Worm (Caenorhabditis elegans) whole organism, young adult: ENCODE measurements around the gene F20D6.2.
A peak's percentile ranks its signal among the peaks of the same experiment; 100 is the strongest.

Source experiments
- B0035.1 ChIP-seq: sonication (generic microtip); optimal IDR thresholded peaks from 2 replicates; lab custom pipeline; 2016; ENCODE audit warnings: missing genetic modification characterization, mild to moderate bottlenecking, missing compliant biosample characterization, missing genotype, missing genetic modification reagents
- F39B2.1 ChIP-seq: fragments of 200-800 bp; sonication (Bioruptor generic); IDR thresholded peaks from 2 replicates; pipeline ENCODE4 v1.3.6; 2022; ENCODE audit warnings: missing genetic modification reagents, missing genetic modification characterization, missing compliant biosample characterization
- T26A5.8 ChIP-seq: sonication (generic microtip); optimal IDR thresholded peaks from 2 replicates; lab custom pipeline; 2016; ENCODE audit warnings: missing genetic modification characterization, missing compliant biosample characterization
- Y53F4B.3 ChIP-seq: fragments of 200-800 bp; sonication (Bioruptor generic); IDR thresholded peaks from 2 replicates; pipeline ENCODE4 v1.3.6; 2022; ENCODE audit warnings: missing genetic modification reagents, missing genetic modification characterization, missing compliant biosample characterization
- Y53G8AR.9 ChIP-seq: fragments of 200-800 bp; sonication (Bioruptor generic); conservative IDR thresholded peaks from 2 replicates; pipeline ENCODE4 v1.3.6; 2022; ENCODE audit warnings: missing genetic modification reagents, missing genetic modification characterization, missing compliant biosample characterization
- Y56A3A.18 ChIP-seq: fragments of 200-800 bp; sonication (Bioruptor generic); IDR thresholded peaks from 2 replicates; pipeline ENCODE4 v1.3.6; 2022; ENCODE audit warnings: missing genetic modification reagents, missing genetic modification characterization, missing compliant biosample characterization
- Y79H2A.3 ChIP-seq: fragments of 200-800 bp; sonication (Bioruptor generic); conservative IDR thresholded peaks from 2 replicates; pipeline ENCODE4 v1.3.6; 2022; ENCODE audit warnings: missing genetic modification reagents, missing genetic modification characterization, missing compliant biosample characterization
- Y95B8A.8 ChIP-seq: fragments of 200-800 bp; sonication (Bioruptor generic); IDR thresholded peaks from 2 replicates; pipeline ENCODE4 v1.3.6; 2022; ENCODE audit warnings: missing genetic modification reagents, missing genetic modification characterization, missing compliant biosample characterization
- ZK185.1 ChIP-seq: sonication (generic microtip); optimal IDR thresholded peaks from 2 replicates; lab custom pipeline; 2016; ENCODE audit warnings: mild to moderate bottlenecking, missing genetic modification characterization, missing compliant biosample characterization; ENCODE audit not compliant: poor library complexity, severe bottlenecking
- akir-1 ChIP-seq: fragments of 200-800 bp; sonication (Bioruptor generic); optimal IDR thresholded peaks from 2 replicates; lab custom pipeline; 2018; ENCODE audit warnings: mild to moderate bottlenecking, missing genetic modification characterization, moderate library complexity, missing compliant biosample characterization
- ama-1 ChIP-seq, 3 experiments: fragments of 150-350 bp in 1 of 3; sonication (generic microtip) in 2 of 3; optimal IDR thresholded peaks; 2 replicates each; lab custom pipeline; 2014 to 2018; ENCODE audit warnings: missing biosample characterization in 2 of 3, missing genetic modification characterization in 2 of 3, missing genetic modification reagents in 2 of 3
- aptf-3 ChIP-seq: fragments of 200-800 bp; sonication (Bioruptor generic); IDR thresholded peaks from 2 replicates; pipeline ENCODE4 v1.3.6; 2022; ENCODE audit warnings: missing genetic modification characterization, missing compliant biosample characterization
- atf-7 ChIP-seq: sonication (generic microtip); optimal IDR thresholded peaks from 2 replicates; lab custom pipeline; 2017; ENCODE audit warnings: mild to moderate bottlenecking, missing genetic modification characterization, missing compliant biosample characterization
- attf-5 ChIP-seq: fragments of 200-800 bp; sonication (Bioruptor generic); optimal IDR thresholded peaks from 2 replicates; lab custom pipeline; 2018; ENCODE audit warnings: mild to moderate bottlenecking, missing genetic modification characterization, missing compliant biosample characterization
- attf-6 ChIP-seq: fragments of 200-800 bp; sonication (Bioruptor generic); IDR thresholded peaks from 2 replicates; pipeline ENCODE4 v1.3.6; 2022; ENCODE audit warnings: missing genetic modification reagents, missing genetic modification characterization, missing compliant biosample characterization
- bed-1 ChIP-seq: fragments of 200-800 bp; sonication (Bioruptor generic); IDR thresholded peaks from 2 replicates; pipeline ENCODE4 v1.3.6; 2022; ENCODE audit warnings: missing genetic modification reagents, missing genetic modification characterization, missing compliant biosample characterization
- ccch-3 ChIP-seq: fragments of 200-800 bp; sonication (Bioruptor generic); optimal IDR thresholded peaks from 2 replicates; lab custom pipeline; 2018; ENCODE audit warnings: mild to moderate bottlenecking, missing genetic modification characterization, missing compliant biosample characterization
- ceh-100 ChIP-seq: fragments of 200-800 bp; sonication (Bioruptor generic); IDR thresholded peaks from 2 replicates; pipeline ENCODE4 v1.3.6; 2022; ENCODE audit warnings: missing genetic modification reagents, missing genetic modification characterization, missing compliant biosample characterization
- ceh-40 ChIP-seq: fragments of 200-800 bp; sonication (Bioruptor generic); IDR thresholded peaks from 2 replicates; pipeline ENCODE4 v1.3.6; 2022; ENCODE audit warnings: missing genetic modification characterization, missing compliant biosample characterization
- ceh-79 ChIP-seq: sonication (generic microtip); optimal IDR thresholded peaks from 2 replicates; lab custom pipeline; 2017; ENCODE audit warnings: mild to moderate bottlenecking, missing genetic modification characterization, missing compliant biosample characterization
- dpl-1 ChIP-seq: fragments of 150-350 bp; optimal IDR thresholded peaks from 2 replicates; lab custom pipeline; 2014; ENCODE audit warnings: missing biosample characterization, missing genetic modification reagents, missing genetic modification characterization
- efl-1 ChIP-seq: fragments of 150-350 bp; optimal IDR thresholded peaks from 2 replicates; lab custom pipeline; 2014; ENCODE audit warnings: missing biosample characterization, missing genetic modification reagents, missing genetic modification characterization
- egl-44 ChIP-seq: fragments of 200-800 bp; sonication (Bioruptor generic); IDR thresholded peaks from 2 replicates; pipeline ENCODE4 v1.3.6; 2022; ENCODE audit warnings: missing genetic modification reagents, missing genetic modification characterization, missing compliant biosample characterization
- egrh-3 ChIP-seq: fragments of 200-800 bp; sonication (Bioruptor generic); IDR thresholded peaks from 2 replicates; pipeline ENCODE4 v1.3.6; 2022; ENCODE audit warnings: missing genetic modification reagents, missing genetic modification characterization, missing compliant biosample characterization
- ekl-4 ChIP-seq: fragments of 200-800 bp; sonication (Bioruptor generic); IDR thresholded peaks from 2 replicates; pipeline ENCODE4 v1.3.6; 2022; ENCODE audit warnings: missing genetic modification reagents, missing genetic modification characterization, missing compliant biosample characterization
- gei-17 ChIP-seq: fragments of 200-800 bp; sonication (Bioruptor generic); optimal IDR thresholded peaks from 2 replicates; lab custom pipeline; 2018; ENCODE audit warnings: mild to moderate bottlenecking, missing genetic modification characterization, missing compliant biosample characterization
- hmg-20 ChIP-seq: fragments of 200-800 bp; sonication (Bioruptor generic); IDR thresholded peaks from 2 replicates; pipeline ENCODE4 v1.3.6; 2022; ENCODE audit warnings: missing genetic modification reagents, missing genetic modification characterization, missing compliant biosample characterization
- lag-1 ChIP-seq: fragments of 200-800 bp; sonication (Bioruptor generic); IDR thresholded peaks from 2 replicates; pipeline ENCODE4 v1.3.6; 2022; ENCODE audit warnings: missing genetic modification reagents, missing genetic modification characterization, missing compliant biosample characterization
- let-607 ChIP-seq, 2 experiments: fragments of 200-800 bp in 1 of 2; sonication (Bioruptor generic) in 1 of 2; sonication (generic microtip) in 1 of 2; optimal IDR thresholded peaks; 2 replicates each; lab custom pipeline; 2016 to 2018; ENCODE audit warnings: mild to moderate bottlenecking in 2 of 2, missing compliant biosample characterization in 2 of 2, missing genetic modification characterization in 2 of 2, moderate library complexity in 2 of 2, missing genotype in 1 of 2
- madf-6 ChIP-seq: fragments of 200-800 bp; sonication (Bioruptor generic); IDR thresholded peaks from 2 replicates; pipeline ENCODE4 v1.3.6; 2022; ENCODE audit warnings: missing genetic modification reagents, missing genetic modification characterization, missing compliant biosample characterization
- mes-4 ChIP-seq: sonication (generic microtip); optimal IDR thresholded peaks from 2 replicates; lab custom pipeline; 2016; ENCODE audit warnings: missing genotype, missing genetic modification characterization, missing compliant biosample characterization
- nfya-1 ChIP-seq: sonication (generic microtip); optimal IDR thresholded peaks from 2 replicates; lab custom pipeline; 2017; ENCODE audit warnings: antibody characterized with exemption, missing compliant biosample characterization, missing genetic modification characterization, borderline replicate concordance; ENCODE audit not compliant: insufficient read depth
- nfyb-1 ChIP-seq: fragments of 200-800 bp; sonication (Bioruptor generic); IDR thresholded peaks from 2 replicates; pipeline ENCODE4 v1.3.6; 2022; ENCODE audit warnings: missing genetic modification reagents, missing genetic modification characterization, missing compliant biosample characterization
- nhr-179 ChIP-seq: sonication (generic microtip); optimal IDR thresholded peaks from 2 replicates; lab custom pipeline; 2016; ENCODE audit warnings: mild to moderate bottlenecking, missing genetic modification characterization, missing compliant biosample characterization
- nhr-27 ChIP-seq: fragments of 200-800 bp; sonication (Bioruptor generic); optimal IDR thresholded peaks from 2 replicates; lab custom pipeline; 2018; ENCODE audit warnings: mild to moderate bottlenecking, missing genetic modification characterization, moderate library complexity, missing compliant biosample characterization
- nhr-80 ChIP-seq: sonication (generic microtip); optimal IDR thresholded peaks from 2 replicates; lab custom pipeline; 2016; ENCODE audit warnings: missing genetic modification characterization, missing compliant biosample characterization
- nhr-90 ChIP-seq: sonication (generic microtip); optimal IDR thresholded peaks from 2 replicates; lab custom pipeline; 2016; ENCODE audit warnings: missing genotype, mild to moderate bottlenecking, missing genetic modification characterization, missing compliant biosample characterization
- rcor-1 ChIP-seq: fragments of 200-800 bp; sonication (Bioruptor generic); IDR thresholded peaks from 2 replicates; pipeline ENCODE4 v1.3.6; 2022; ENCODE audit warnings: missing genetic modification reagents, missing genetic modification characterization, missing compliant biosample characterization
- snpc-1.1 ChIP-seq: sonication (generic microtip); optimal IDR thresholded peaks from 2 replicates; lab custom pipeline; 2017; ENCODE audit warnings: missing genetic modification characterization, mild to moderate bottlenecking, missing compliant biosample characterization, antibody characterized with exemption, moderate library complexity, missing genotype, missing genetic modification reagents; ENCODE audit not compliant: insufficient read depth
- tbp1 ChIP-seq: fragments of 200-800 bp; sonication (Bioruptor generic); optimal IDR thresholded peaks from 2 replicates; lab custom pipeline; 2018; ENCODE audit warnings: mild to moderate bottlenecking, missing genetic modification characterization, missing compliant biosample characterization
- unc-130 ChIP-seq: sonication (generic microtip); optimal IDR thresholded peaks from 2 replicates; lab custom pipeline; 2016; ENCODE audit warnings: missing genetic modification reagents, missing genetic modification characterization, missing compliant biosample characterization
- unc-62 ChIP-seq: fragments of 150-350 bp; optimal IDR thresholded peaks from 2 replicates; lab custom pipeline; 2014; ENCODE audit warnings: missing biosample characterization, missing genetic modification reagents, missing genetic modification characterization
- zim-3 ChIP-seq: sonication (generic microtip); optimal IDR thresholded peaks from 2 replicates; lab custom pipeline; 2017; ENCODE audit warnings: mild to moderate bottlenecking, missing genetic modification characterization, moderate library complexity, missing compliant biosample characterization
- ztf-18 ChIP-seq: sonication (generic microtip); optimal IDR thresholded peaks from 2 replicates; lab custom pipeline; 2016; ENCODE audit warnings: missing genotype, mild to moderate bottlenecking, missing genetic modification characterization, missing compliant biosample characterization
- ztf-25 ChIP-seq: fragments of 200-800 bp; sonication (Bioruptor generic); IDR thresholded peaks from 2 replicates; pipeline ENCODE4 v1.3.6; 2022; ENCODE audit warnings: missing genetic modification reagents, missing genetic modification characterization, missing compliant biosample characterization
- ztf-26 ChIP-seq: sonication (generic microtip); optimal IDR thresholded peaks from 2 replicates; lab custom pipeline; 2017; ENCODE audit warnings: missing genetic modification characterization, missing compliant biosample characterization
- ztf-28 ChIP-seq: fragments of 200-800 bp; sonication (Bioruptor generic); IDR thresholded peaks from 2 replicates; pipeline ENCODE4 v1.3.6; 2022; ENCODE audit warnings: missing genetic modification reagents, missing genetic modification characterization, missing compliant biosample characterization
- ztf-3 ChIP-seq: fragments of 200-800 bp; sonication (Bioruptor generic); optimal IDR thresholded peaks from 2 replicates; lab custom pipeline; 2018; ENCODE audit warnings: mild to moderate bottlenecking, missing genetic modification characterization, missing compliant biosample characterization
- ztf-6 ChIP-seq: fragments of 200-800 bp; sonication (Bioruptor generic); IDR thresholded peaks from 2 replicates; pipeline ENCODE4 v1.3.6; 2022; ENCODE audit warnings: missing genetic modification reagents, missing genetic modification characterization, missing compliant biosample characterization

Gene F20D6.2

ce11 chrV:8228712-8229119 is 42.9 kb downstream of the F20D6.2 start (continued):
- peak; percentile 91 for TF ChIP-seq ztf-28 (GFP tag; lab: Robert Waterston, UW)
- peak; percentile 72 for TF ChIP-seq ztf-18 (tag; lab: Kevin White, UChicago)
- TF ChIP-seq hmg-20: peak; percentile 84
- TF ChIP-seq aptf-3: no peak
- no peak for TF ChIP-seq ccch-3
- TF ChIP-seq bed-1: no peak
- TF ChIP-seq nhr-90: peak; percentile 49
- TF ChIP-seq T26A5.8 (tag; lab: Kevin White, UChicago): no peak
- peak; percentile 94 for TF ChIP-seq Y56A3A.18 (GFP tag; lab: Robert Waterston, UW)
- TF ChIP-seq akir-1: peak; percentile 49
- TF ChIP-seq dpl-1 (GFP tag; lab: Kevin White, UChicago): peak; percentile 40
- TF ChIP-seq ztf-6: no peak
- TF ChIP-seq F39B2.1 (GFP tag; lab: Robert Waterston, UW): peak; percentile 82
- TF ChIP-seq attf-6: peak; percentile 94
- TF ChIP-seq attf-5: peak; percentile 47
- peak; percentile 53 for TF ChIP-seq nhr-80
- TF ChIP-seq ama-1 (optimal IDR thresholded peaks at IDR 0.05; lab: Kevin White, UChicago): peak; percentile 91
- TF ChIP-seq ama-1 (GFP tag; optimal IDR thresholded peaks at IDR 0.05; lab: Kevin White, UChicago): peak in 1 of 2 experiments; percentile 35
- TF ChIP-seq efl-1 (GFP tag; lab: Kevin White, UChicago): peak; percentile 35
- TF ChIP-seq nfyb-1 (GFP tag; lab: Robert Waterston, UW): peak; percentile 91
- no peak for TF ChIP-seq nfya-1 (tag; lab: Kevin White, UChicago)
- TF ChIP-seq gei-17 (GFP tag; lab: Kevin White, UChicago): peak; percentile 55
- no peak for TF ChIP-seq nhr-179 (tag; lab: Kevin White, UChicago)
- TF ChIP-seq Y53G8AR.9 (GFP tag; lab: Robert Waterston, UW): peak; percentile 86
- peak; percentile 62 for TF ChIP-seq unc-130 (GFP tag; lab: Kevin White, UChicago)
- TF ChIP-seq tbp1: peak; percentile 84
- TF ChIP-seq rcor-1 (GFP tag; lab: Robert Waterston, UW): peak; percentile 95
- peak; percentile 91 for TF ChIP-seq madf-6 (GFP tag; lab: Robert Waterston, UW)
- TF ChIP-seq snpc-1.1: peak; percentile 99
- peak; percentile 70 for TF ChIP-seq egrh-3 (GFP tag; lab: Robert Waterston, UW)
- TF ChIP-seq nhr-27 (tag; lab: Kevin White, UChicago): peak; percentile 23
- no peak for TF ChIP-seq unc-62 (GFP tag; lab: Kevin White, UChicago)
- 0 out of 2 replicates have a peak, but pooled peaks have one; percentile 38 for TF ChIP-seq egl-44
- TF ChIP-seq Y53F4B.3 (GFP tag; lab: Robert Waterston, UW): peak; percentile 72
- TF ChIP-seq ekl-4 (GFP tag; lab: Robert Waterston, UW): peak; percentile 94
- TF ChIP-seq let-607 (tag; optimal IDR thresholded peaks at IDR 0.05; lab: Kevin White, UChicago): peak; percentile 19 to 22
- TF ChIP-seq ceh-79 (tag; lab: Kevin White, UChicago): no peak
- no peak for TF ChIP-seq ceh-40 (GFP tag; lab: Robert Waterston, UW)
- TF ChIP-seq lag-1 (GFP tag; lab: Robert Waterston, UW): no peak
- TF ChIP-seq Y79H2A.3 (GFP tag; lab: Robert Waterston, UW): 0 out of 2 replicates have a peak, but pooled peaks have one; percentile 65
- TF ChIP-seq ztf-26 (tag; lab: Kevin White, UChicago): peak; percentile 25
- TF ChIP-seq mes-4: peak; percentile 36
- TF ChIP-seq ztf-3 (GFP tag; lab: Kevin White, UChicago): no peak
- peak; percentile 1 for TF ChIP-seq zim-3 (tag; lab: Kevin White, UChicago)
- TF ChIP-seq ceh-100 (GFP tag; lab: Robert Waterston, UW): peak; percentile 92
- peak; percentile 73; the same call in 1 of the 2 replicates for TF ChIP-seq ztf-25 (GFP tag; lab: Robert Waterston, UW)
- no peak for TF ChIP-seq B0035.1
- peak; percentile 67 for TF ChIP-seq atf-7 (tag; lab: Kevin White, UChicago)
- TF ChIP-seq ZK185.1 (tag; lab: Kevin White, UChicago): peak; percentile 89
- TF ChIP-seq Y95B8A.8 (GFP tag; lab: Robert Waterston, UW): peak; percentile 86
